Fruit fly (Drosophila melanogaster): ENCODE results near the gene p.
A peak's percentile ranks its signal among the peaks of the same experiment; 100 is the strongest.

Gene p

dm6 chr3R:8669029-8669707 is 1.3 kb downstream of the p start (continued):
- TF ChIP-seq CG10431 (GFP tag; optimal IDR thresholded peaks at IDR 0.05) (peak; percentile 94), gsb (GFP tag; IDR thresholded peaks at IDR 0.05) (peak; percentile 87), trh (GFP tag; optimal IDR thresholded peaks at IDR 0.05) (peak; percentile 95), CG31224 (GFP tag; IDR thresholded peaks at IDR 0.05) (peak; percentile 91), CG6254 (GFP tag; optimal IDR thresholded peaks at IDR 0.05) (peak; percentile 97), gem (tag; optimal IDR thresholded peaks at IDR 0.05) (peak; percentile 99), gfzf (GFP tag; optimal IDR thresholded peaks at IDR 0.05) (peak; percentile 32), Ada2b (GFP tag; IDR thresholded peaks at IDR 0.05) (peak; percentile 97), Deaf1 (tag; optimal IDR thresholded peaks at IDR 0.05) (peak; percentile 95), Spps (tag; optimal IDR thresholded peaks at IDR 0.05) (peak; percentile 97), Nf-YC (tag; optimal IDR thresholded peaks at IDR 0.05) (peak; percentile 90), CG13296 (GFP tag; optimal IDR thresholded peaks at IDR 0.05) (peak; percentile 98), Stat92E (GFP tag; optimal IDR thresholded peaks at IDR 0.05) (peak in 1 of 3 experiments; percentile 97), corto (GFP tag; optimal IDR thresholded peaks at IDR 0.05) (peak; percentile 98), Lhr (GFP tag; optimal IDR thresholded peaks at IDR 0.05) (peak; percentile 94), CG32767 (GFP tag; IDR thresholded peaks at IDR 0.05) (peak; percentile 97), HHEX (GFP tag; optimal IDR thresholded peaks at IDR 0.05) (peak; percentile 99), CG17328 (GFP tag; IDR thresholded peaks at IDR 0.05) (peak; percentile 98), tup (GFP tag; optimal IDR thresholded peaks at IDR 0.05) (peak; percentile 97), CG18764 (GFP tag; optimal IDR thresholded peaks at IDR 0.05) (peak; percentile 94), tll (GFP tag; optimal IDR thresholded peaks at IDR 0.05) (peak in 1 of 2 experiments; percentile 64), usp (GFP tag; optimal IDR thresholded peaks at IDR 0.05) (no peak), CG14667 (GFP tag; IDR thresholded peaks at IDR 0.05) (peak; percentile 90), CG17802 (tag; optimal IDR thresholded peaks at IDR 0.05) (peak; percentile 87), Hr39 (optimal IDR thresholded peaks at IDR 0.05) (no peak), otp (GFP tag; IDR thresholded peaks at IDR 0.05) (peak; percentile 97), pita (GFP tag; optimal IDR thresholded peaks at IDR 0.05) (no peak), CG10366 (GFP tag; IDR thresholded peaks at IDR 0.05) (peak; percentile 96), unc-4 (GFP tag; IDR thresholded peaks at IDR 0.05; ENCODE audit: partially characterized antibody) (peak; percentile 70), Max (GFP tag; optimal IDR thresholded peaks at IDR 0.05) (peak; percentile 98), fd64A (GFP tag; optimal IDR thresholded peaks at IDR 0.05) (peak; percentile 98), ab (GFP tag; optimal IDR thresholded peaks at IDR 0.05) (peak; percentile 91), dpn (GFP tag; optimal IDR thresholded peaks at IDR 0.05) (peak; percentile 98), so (GFP tag; IDR thresholded peaks at IDR 0.05) (peak; percentile 97), CG4282 (GFP tag; optimal IDR thresholded peaks at IDR 0.05) (peak; percentile 88), CG12659 (GFP tag; optimal IDR thresholded peaks at IDR 0.05) (peak; percentile 99), Hey (tag; optimal IDR thresholded peaks at IDR 0.05) (peak; percentile 90), cas (GFP tag; IDR thresholded peaks at IDR 0.05) (peak; percentile 92), fd102C (GFP tag; optimal IDR thresholded peaks at IDR 0.05) (peak; percentile 89), CG3281 (GFP tag; optimal IDR thresholded peaks at IDR 0.05) (peak; percentile 99), CG13287 (GFP tag; IDR thresholded peaks at IDR 0.05; ENCODE audit: partially characterized antibody) (peak; percentile 75), sob (GFP tag; IDR thresholded peaks at IDR 0.05) (peak; percentile 97), bowl (GFP tag; IDR thresholded peaks at IDR 0.05) (peak; percentile 91), Sox102F (GFP tag; optimal IDR thresholded peaks at IDR 0.05) (peak; percentile 97), NFAT (GFP tag; IDR thresholded peaks at IDR 0.05) (peak; percentile 92), CG4404 (GFP tag; IDR thresholded peaks at IDR 0.05) (peak; percentile 88), sug (tag; optimal IDR thresholded peaks at IDR 0.05) (peak; percentile 93), D (optimal IDR thresholded peaks at IDR 0.05) (no peak), D (GFP tag; optimal IDR thresholded peaks at IDR 0.05) (peak; percentile 97), klu (GFP tag; IDR thresholded peaks at IDR 0.05) (peak; percentile 84)

All from whole organism, embryonic.